Fruit fly (Drosophila melanogaster) whole organism, prepupa: ENCODE data around the gene aub.
A peak's percentile ranks its signal among the peaks of the same experiment; 100 is the strongest.

Experiments
- CG6792 ChIP-seq: fragments of 200-800 bp; sonication (Bioruptor generic); optimal IDR thresholded peaks from 3 replicates; lab custom pipeline; 2016; ENCODE audit warnings: missing biosample characterization, missing genetic modification characterization
- CG8119 ChIP-seq: fragments of 200-800 bp; sonication (Bioruptor generic); IDR thresholded peaks from 3 replicates; pipeline ENCODE4 v1.3.6; 2022; ENCODE audit warnings: missing biosample characterization, missing genetic modification characterization
- Lpt ChIP-seq: fragments of 200-800 bp; sonication (Bioruptor generic); optimal IDR thresholded peaks from 3 replicates; lab custom pipeline; 2016; ENCODE audit warnings: missing biosample characterization, missing genetic modification characterization
- Met ChIP-seq: fragments of 200-800 bp; sonication (Bioruptor generic); optimal IDR thresholded peaks from 3 replicates; lab custom pipeline; 2016; ENCODE audit warnings: missing biosample characterization, missing genetic modification characterization
- Sox102F ChIP-seq: fragments of 200-800 bp; sonication (Bioruptor generic); optimal IDR thresholded peaks from 2 replicates; lab custom pipeline; 2016; ENCODE audit warnings: missing biosample characterization, mild to moderate bottlenecking, missing genetic modification characterization
- achi ChIP-seq: fragments of 200-800 bp; sonication (Bioruptor generic); optimal IDR thresholded peaks from 3 replicates; lab custom pipeline; 2016; ENCODE audit warnings: missing biosample characterization, missing genetic modification characterization
- cyc ChIP-seq: fragments of 200-800 bp; sonication (Bioruptor generic); optimal IDR thresholded peaks from 3 replicates; lab custom pipeline; 2016; ENCODE audit warnings: missing biosample characterization, missing genetic modification characterization
- fd59A ChIP-seq: fragments of 200-800 bp; sonication (Bioruptor generic); optimal IDR thresholded peaks from 2 replicates; lab custom pipeline; 2017; ENCODE audit warnings: missing biosample characterization, mild to moderate bottlenecking, missing genetic modification characterization, missing genetic modification reagents
- fkh ChIP-seq: fragments of 200-800 bp; sonication (Bioruptor generic); optimal IDR thresholded peaks from 3 replicates; lab custom pipeline; 2017; ENCODE audit warnings: missing biosample characterization, mild to moderate bottlenecking, missing genetic modification characterization, moderate library complexity

DNA sequence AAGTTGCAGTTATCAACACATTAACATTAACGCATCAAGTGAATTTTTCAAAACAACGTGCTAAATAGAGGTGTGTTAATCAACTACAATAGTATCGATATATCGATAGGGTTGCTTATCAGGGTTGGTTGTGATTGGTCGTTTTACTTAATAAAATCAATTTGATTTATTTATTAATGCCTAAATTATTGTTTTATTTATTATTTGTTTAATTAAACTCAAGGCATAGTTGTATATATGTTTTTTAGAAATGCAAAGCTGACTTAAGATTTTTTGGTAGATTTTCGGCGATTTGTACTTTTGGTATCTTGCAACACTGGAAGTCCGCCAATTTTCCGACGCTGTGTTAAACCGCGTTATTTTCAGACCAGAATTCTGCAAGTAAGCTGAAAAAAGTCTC, 9.7 kb upstream of the aub start, which contains the start of the genes Art8 and dUTPase:
- TF ChIP-seq CG6792 (GFP tag; lab: Kevin White, UChicago) (peak; percentile 51), fd59A (GFP tag; lab: Kevin White, UChicago) (no peak), cyc (peak; percentile 60), CG8119 (GFP tag; lab: Robert Waterston, UW) (0 out of 3 replicates have a peak, but pooled peaks have one; percentile 29), Met (peak; percentile 66), fkh (no peak), Lpt (GFP tag; lab: Kevin White, UChicago) (peak; percentile 12), Sox102F (GFP tag; lab: Kevin White, UChicago) (no peak), achi (peak; percentile 60)
